Worm (Caenorhabditis elegans) whole organism, young adult: ENCODE results near the gene F54D1.6.
A peak's percentile ranks its signal among the peaks of the same experiment; 100 is the strongest.

Source experiments
- B0019.2 ChIP-seq: fragments of 200-800 bp; sonication (Bioruptor generic); conservative IDR thresholded peaks from 2 replicates; pipeline ENCODE4 v1.3.6; 2022; ENCODE audit warnings: missing genetic modification reagents, missing genetic modification characterization, missing compliant biosample characterization
- B0261.1 ChIP-seq: sonication (generic microtip); optimal IDR thresholded peaks from 2 replicates; lab custom pipeline; 2016; ENCODE audit warnings: mild to moderate bottlenecking, missing genetic modification characterization, moderate library complexity, missing compliant biosample characterization
- B0336.3 ChIP-seq: fragments of 200-800 bp; sonication (Bioruptor generic); IDR thresholded peaks from 2 replicates; pipeline ENCODE4 v1.3.6; 2022; ENCODE audit warnings: missing genetic modification characterization, missing compliant biosample characterization
- C06A6.2 ChIP-seq: fragments of 200-800 bp; sonication (Bioruptor generic); conservative IDR thresholded peaks from 2 replicates; pipeline ENCODE4 v1.3.6; 2022; ENCODE audit warnings: missing genetic modification characterization, missing compliant biosample characterization
- C17E4.6 ChIP-seq: fragments of 200-800 bp; sonication (Bioruptor generic); IDR thresholded peaks from 2 replicates; pipeline ENCODE4 v1.3.6; 2022; ENCODE audit warnings: missing genetic modification reagents, missing genetic modification characterization, missing compliant biosample characterization
- F10E7.11 ChIP-seq: sonication (generic microtip); optimal IDR thresholded peaks from 2 replicates; lab custom pipeline; 2017; ENCODE audit warnings: mild to moderate bottlenecking, missing genetic modification characterization, moderate library complexity, missing compliant biosample characterization
- F23B12.7 ChIP-seq: sonication (generic microtip); optimal IDR thresholded peaks from 2 replicates; lab custom pipeline; 2017; ENCODE audit warnings: missing genetic modification characterization, mild to moderate bottlenecking, missing compliant biosample characterization, antibody characterized with exemption, moderate library complexity; ENCODE audit not compliant: insufficient read depth
- F49E8.2 ChIP-seq: sonication (generic microtip); optimal IDR thresholded peaks from 3 replicates; lab custom pipeline; 2017; ENCODE audit warnings: missing genetic modification characterization, mild to moderate bottlenecking, missing compliant biosample characterization, antibody characterized with exemption, moderate library complexity; ENCODE audit not compliant: insufficient read depth
- K12H6.12 ChIP-seq: fragments of 200-800 bp; sonication (Bioruptor generic); optimal IDR thresholded peaks from 2 replicates; lab custom pipeline; 2018; ENCODE audit warnings: mild to moderate bottlenecking, missing genetic modification characterization, missing compliant biosample characterization
- T07F8.4 ChIP-seq: sonication (generic microtip); optimal IDR thresholded peaks from 2 replicates; lab custom pipeline; 2016; ENCODE audit warnings: mild to moderate bottlenecking, missing genetic modification characterization, moderate library complexity, missing compliant biosample characterization
- Y53F4B.3 ChIP-seq: fragments of 200-800 bp; sonication (Bioruptor generic); IDR thresholded peaks from 2 replicates; pipeline ENCODE4 v1.3.6; 2022; ENCODE audit warnings: missing genetic modification reagents, missing genetic modification characterization, missing compliant biosample characterization
- Y53G8AR.9 ChIP-seq: fragments of 200-800 bp; sonication (Bioruptor generic); conservative IDR thresholded peaks from 2 replicates; pipeline ENCODE4 v1.3.6; 2022; ENCODE audit warnings: missing genetic modification reagents, missing genetic modification characterization, missing compliant biosample characterization
- ZK185.1 ChIP-seq: sonication (generic microtip); optimal IDR thresholded peaks from 2 replicates; lab custom pipeline; 2016; ENCODE audit warnings: mild to moderate bottlenecking, missing genetic modification characterization, missing compliant biosample characterization; ENCODE audit not compliant: poor library complexity, severe bottlenecking
- akir-1 ChIP-seq: fragments of 200-800 bp; sonication (Bioruptor generic); optimal IDR thresholded peaks from 2 replicates; lab custom pipeline; 2018; ENCODE audit warnings: mild to moderate bottlenecking, missing genetic modification characterization, moderate library complexity, missing compliant biosample characterization
- ama-1 ChIP-seq, 3 experiments: fragments of 150-350 bp in 1 of 3; sonication (generic microtip) in 2 of 3; optimal IDR thresholded peaks; 2 replicates each; lab custom pipeline; 2014 to 2018; ENCODE audit warnings: missing biosample characterization in 2 of 3, missing genetic modification characterization in 2 of 3, missing genetic modification reagents in 2 of 3
- aptf-2 ChIP-seq: fragments of 200-800 bp; sonication (Bioruptor generic); conservative IDR thresholded peaks from 2 replicates; pipeline ENCODE4 v1.3.6; 2022; ENCODE audit warnings: missing genetic modification reagents, missing genetic modification characterization, missing compliant biosample characterization
- atf-7 ChIP-seq: sonication (generic microtip); optimal IDR thresholded peaks from 2 replicates; lab custom pipeline; 2017; ENCODE audit warnings: mild to moderate bottlenecking, missing genetic modification characterization, missing compliant biosample characterization
- athp-1 ChIP-seq: sonication (generic microtip); optimal IDR thresholded peaks from 2 replicates; lab custom pipeline; 2017; ENCODE audit warnings: mild to moderate bottlenecking, missing genetic modification characterization, missing compliant biosample characterization
- attf-6 ChIP-seq: fragments of 200-800 bp; sonication (Bioruptor generic); IDR thresholded peaks from 2 replicates; pipeline ENCODE4 v1.3.6; 2022; ENCODE audit warnings: missing genetic modification reagents, missing genetic modification characterization, missing compliant biosample characterization
- cebp-2 ChIP-seq: fragments of 200-800 bp; sonication (Bioruptor generic); IDR thresholded peaks from 2 replicates; pipeline ENCODE4 v1.3.6; 2022; ENCODE audit warnings: missing genetic modification characterization, missing compliant biosample characterization
- ceh-27 ChIP-seq: fragments of 200-800 bp; sonication (Bioruptor generic); optimal IDR thresholded peaks from 2 replicates; lab custom pipeline; 2018; ENCODE audit warnings: mild to moderate bottlenecking, missing genetic modification characterization, moderate library complexity, missing compliant biosample characterization
- ceh-40 ChIP-seq: fragments of 200-800 bp; sonication (Bioruptor generic); IDR thresholded peaks from 2 replicates; pipeline ENCODE4 v1.3.6; 2022; ENCODE audit warnings: missing genetic modification characterization, missing compliant biosample characterization
- ceh-58 ChIP-seq: fragments of 200-800 bp; sonication (Bioruptor generic); IDR thresholded peaks from 2 replicates; pipeline ENCODE4 v1.3.6; 2022; ENCODE audit warnings: missing genetic modification characterization, missing compliant biosample characterization
- chd-7 ChIP-seq: sonication (generic microtip); optimal IDR thresholded peaks from 2 replicates; lab custom pipeline; 2016; ENCODE audit warnings: mild to moderate bottlenecking, missing genetic modification characterization, moderate library complexity, missing compliant biosample characterization
- dox-1 ChIP-seq: fragments of 200-800 bp; sonication (Bioruptor generic); IDR thresholded peaks from 2 replicates; pipeline ENCODE4 v1.3.6; 2022; ENCODE audit warnings: missing genetic modification reagents, missing genetic modification characterization, missing compliant biosample characterization
- efl-1 ChIP-seq: fragments of 150-350 bp; optimal IDR thresholded peaks from 2 replicates; lab custom pipeline; 2014; ENCODE audit warnings: missing biosample characterization, missing genetic modification reagents, missing genetic modification characterization
- hlh-26 ChIP-seq: fragments of 200-800 bp; sonication (Bioruptor generic); conservative IDR thresholded peaks from 2 replicates; pipeline ENCODE4 v1.3.6; 2022; ENCODE audit warnings: missing genetic modification reagents, missing genetic modification characterization, missing compliant biosample characterization
- lag-1 ChIP-seq: fragments of 200-800 bp; sonication (Bioruptor generic); IDR thresholded peaks from 2 replicates; pipeline ENCODE4 v1.3.6; 2022; ENCODE audit warnings: missing genetic modification reagents, missing genetic modification characterization, missing compliant biosample characterization
- let-526 ChIP-seq: fragments of 200-800 bp; sonication (Bioruptor generic); IDR thresholded peaks from 2 replicates; pipeline ENCODE4 v1.3.6; 2022; ENCODE audit warnings: missing genetic modification reagents, missing genetic modification characterization, missing compliant biosample characterization
- lin-35 ChIP-seq, 3 experiments: fragments of 150-350 bp in 2 of 3; sonication (generic microtip) in 1 of 3; optimal IDR thresholded peaks; 2 replicates each; lab custom pipeline; 2014 to 2018; ENCODE audit warnings: missing biosample characterization in 3 of 3, missing genetic modification characterization in 3 of 3, missing genetic modification reagents in 3 of 3
- lin-54 ChIP-seq: fragments of 200-800 bp; sonication (Bioruptor generic); optimal IDR thresholded peaks from 2 replicates; lab custom pipeline; 2018; ENCODE audit warnings: mild to moderate bottlenecking, missing genetic modification characterization, missing compliant biosample characterization
- lir-1 ChIP-seq: fragments of 200-800 bp; sonication (Bioruptor generic); conservative IDR thresholded peaks from 2 replicates; pipeline ENCODE4 v1.3.6; 2022; ENCODE audit warnings: missing genetic modification reagents, missing genetic modification characterization, missing compliant biosample characterization
- lsl-1 ChIP-seq: fragments of 200-800 bp; sonication (Bioruptor generic); optimal IDR thresholded peaks from 2 replicates; lab custom pipeline; 2018; ENCODE audit warnings: mild to moderate bottlenecking, missing genetic modification characterization, moderate library complexity, missing compliant biosample characterization
- madf-3 ChIP-seq: fragments of 200-800 bp; sonication (Bioruptor generic); IDR thresholded peaks from 2 replicates; pipeline ENCODE4 v1.3.6; 2022; ENCODE audit warnings: missing genetic modification reagents, missing genetic modification characterization, missing compliant biosample characterization
- madf-6 ChIP-seq: fragments of 200-800 bp; sonication (Bioruptor generic); IDR thresholded peaks from 2 replicates; pipeline ENCODE4 v1.3.6; 2022; ENCODE audit warnings: missing genetic modification reagents, missing genetic modification characterization, missing compliant biosample characterization
- mxl-1 ChIP-seq: sonication (generic microtip); optimal IDR thresholded peaks from 2 replicates; lab custom pipeline; 2016; ENCODE audit warnings: missing genetic modification characterization, missing compliant biosample characterization
- nhr-90 ChIP-seq: sonication (generic microtip); optimal IDR thresholded peaks from 2 replicates; lab custom pipeline; 2016; ENCODE audit warnings: missing genotype, mild to moderate bottlenecking, missing genetic modification characterization, missing compliant biosample characterization
- pha-4 ChIP-seq: fragments of 150-350 bp; sonication (generic microtip); optimal IDR thresholded peaks from 2 replicates; lab custom pipeline; 2014; ENCODE audit warnings: missing biosample characterization, missing genetic modification reagents, missing genetic modification characterization
- rcor-1 ChIP-seq: fragments of 200-800 bp; sonication (Bioruptor generic); IDR thresholded peaks from 2 replicates; pipeline ENCODE4 v1.3.6; 2022; ENCODE audit warnings: missing genetic modification reagents, missing genetic modification characterization, missing compliant biosample characterization
- repo-1 ChIP-seq: sonication (generic microtip); optimal IDR thresholded peaks from 2 replicates; lab custom pipeline; 2017; ENCODE audit warnings: mild to moderate bottlenecking, missing genetic modification characterization, missing compliant biosample characterization
- snpc-1.3 ChIP-seq: sonication (generic microtip); optimal IDR thresholded peaks from 2 replicates; lab custom pipeline; 2017; ENCODE audit warnings: missing genetic modification characterization, mild to moderate bottlenecking, missing compliant biosample characterization, antibody characterized with exemption, moderate library complexity, missing genotype, missing genetic modification reagents; ENCODE audit not compliant: insufficient read depth
- tbx-9 ChIP-seq: sonication (generic microtip); optimal IDR thresholded peaks from 2 replicates; lab custom pipeline; 2016; ENCODE audit warnings: borderline replicate concordance, missing genetic modification characterization, inconsistent platforms, missing compliant biosample characterization
- tlf-1 ChIP-seq: fragments of 200-800 bp; sonication (Bioruptor generic); optimal IDR thresholded peaks from 2 replicates; lab custom pipeline; 2018; ENCODE audit warnings: mild to moderate bottlenecking, missing genetic modification characterization, missing compliant biosample characterization
- unc-62 ChIP-seq: fragments of 150-350 bp; optimal IDR thresholded peaks from 2 replicates; lab custom pipeline; 2014; ENCODE audit warnings: missing biosample characterization, missing genetic modification reagents, missing genetic modification characterization
- xnd-1 ChIP-seq: sonication (generic microtip); optimal IDR thresholded peaks from 2 replicates; lab custom pipeline; 2016; ENCODE audit warnings: missing genotype, missing genetic modification reagents, missing genetic modification characterization, missing compliant biosample characterization
- zim-3 ChIP-seq: sonication (generic microtip); optimal IDR thresholded peaks from 2 replicates; lab custom pipeline; 2017; ENCODE audit warnings: mild to moderate bottlenecking, missing genetic modification characterization, moderate library complexity, missing compliant biosample characterization
- ztf-18 ChIP-seq: sonication (generic microtip); optimal IDR thresholded peaks from 2 replicates; lab custom pipeline; 2016; ENCODE audit warnings: missing genotype, mild to moderate bottlenecking, missing genetic modification characterization, missing compliant biosample characterization

The F54D1.6 gene

ce11 chrIV:11340735-11341443 is 53.3 kb downstream of the F54D1.6 start (continued):
- TF ChIP-seq tbx-9 (tag; lab: Kevin White, UChicago), result no peak
- no peak for TF ChIP-seq ZK185.1 (tag; lab: Kevin White, UChicago)
- TF ChIP-seq C17E4.6 (GFP tag; lab: Robert Waterston, UW), result no peak
- TF ChIP-seq rcor-1, result peak; percentile 37; the same call in 1 of the 2 replicates
- TF ChIP-seq F49E8.2 (tag; lab: Kevin White, UChicago), result peak; percentile 60
- TF ChIP-seq akir-1 (GFP tag; lab: Kevin White, UChicago), result no peak
- TF ChIP-seq dox-1 (GFP tag; lab: Robert Waterston, UW), result peak; percentile 81
- TF ChIP-seq efl-1 (GFP tag; lab: Kevin White, UChicago), result peak; percentile 2
- no peak for TF ChIP-seq athp-1
- TF ChIP-seq snpc-1.3 (tag; lab: Kevin White, UChicago), result peak; percentile 65
- no peak for TF ChIP-seq nhr-90 (tag; lab: Kevin White, UChicago)
- no peak for TF ChIP-seq repo-1 (tag; lab: Kevin White, UChicago)
- no peak for TF ChIP-seq ceh-58 (GFP tag; lab: Robert Waterston, UW)
- no peak for TF ChIP-seq B0336.3
- no peak for TF ChIP-seq unc-62 (GFP tag; lab: Kevin White, UChicago)
- TF ChIP-seq C06A6.2 (GFP tag; lab: Robert Waterston, UW), result no peak
- TF ChIP-seq ceh-27, result no peak
- no peak for TF ChIP-seq aptf-2 (GFP tag; lab: Robert Waterston, UW)
- no peak for TF ChIP-seq lir-1 (GFP tag; lab: Robert Waterston, UW)
- TF ChIP-seq Y53F4B.3, result 0 out of 2 replicates have a peak, but pooled peaks have one; percentile 11
- no peak for TF ChIP-seq B0261.1 (tag; lab: Kevin White, UChicago)
- TF ChIP-seq madf-6, result peak; percentile 71
- TF ChIP-seq attf-6 (GFP tag; lab: Robert Waterston, UW), result no peak; the same call in none of the 2 replicates
- peak; percentile 49; the same call in 1 of the 2 replicates for TF ChIP-seq B0019.2 (GFP tag; lab: Robert Waterston, UW)
- TF ChIP-seq let-526 (GFP tag; lab: Robert Waterston, UW), result no peak
- no peak for TF ChIP-seq atf-7 (tag; lab: Kevin White, UChicago)
- no peak for TF ChIP-seq pha-4 (tag; lab: Kevin White, UChicago)
- TF ChIP-seq Y53G8AR.9 (GFP tag; lab: Robert Waterston, UW), result peak; percentile 63
- no peak for TF ChIP-seq ceh-40 (GFP tag; lab: Robert Waterston, UW)
- TF ChIP-seq zim-3 (tag; lab: Kevin White, UChicago), result no peak
- no peak for TF ChIP-seq xnd-1
- TF ChIP-seq chd-7 (tag; lab: Kevin White, UChicago), result no peak
- no peak for TF ChIP-seq cebp-2 (GFP tag; lab: Robert Waterston, UW)
- peak; percentile 19 for TF ChIP-seq lsl-1 (GFP tag; lab: Kevin White, UChicago)
- TF ChIP-seq madf-3 (GFP tag; lab: Robert Waterston, UW), result 0 out of 2 replicates have a peak, but pooled peaks have one; percentile 6
- TF ChIP-seq lin-35 (GFP tag; optimal IDR thresholded peaks at IDR 0.05; lab: Kevin White, UChicago), result no peak
- no peak for TF ChIP-seq ama-1 (optimal IDR thresholded peaks at IDR 0.05; lab: Kevin White, UChicago)
- no peak for TF ChIP-seq ama-1 (GFP tag; optimal IDR thresholded peaks at IDR 0.05; lab: Kevin White, UChicago)
- no peak for TF ChIP-seq hlh-26
- no peak for TF ChIP-seq K12H6.12 (tag; lab: Kevin White, UChicago)
- TF ChIP-seq mxl-1 (tag; lab: Kevin White, UChicago), result no peak
- TF ChIP-seq F10E7.11 (tag; lab: Kevin White, UChicago), result no peak
- TF ChIP-seq ztf-18 (tag; lab: Kevin White, UChicago), result no peak
- TF ChIP-seq lag-1 (GFP tag; lab: Robert Waterston, UW), result no peak
- peak; percentile 7 for TF ChIP-seq tlf-1 (GFP tag; lab: Kevin White, UChicago)
- TF ChIP-seq T07F8.4, result no peak
- TF ChIP-seq F23B12.7 (tag; lab: Kevin White, UChicago), result no peak
- TF ChIP-seq lin-54 (GFP tag; lab: Kevin White, UChicago), result peak; percentile 45
